Worm (Caenorhabditis elegans): ENCODE data around the gene nphp-2.

The nphp-2 gene

ce11 chrV:1927015-1927414 lies 31.4 kb downstream of the nphp-2 start, which contains the start of gene T06A1.5:
Gene T06A1.5, plus strand, starts transcription at chrV:1927223.
- no peak for TF ChIP-seq dao-5 (tag; optimal IDR thresholded peaks at IDR 0.05)
- no peak for TF ChIP-seq him-1 (tag; optimal IDR thresholded peaks at IDR 0.05)
- no peak for TF ChIP-seq W03F9.2 (tag; optimal IDR thresholded peaks at IDR 0.05)

- TF ChIP-seq him-1 (tag; optimal IDR thresholded peaks at IDR 0.05) (no peak), dao-5 (tag; optimal IDR thresholded peaks at IDR 0.05) (no peak), W03F9.2 (tag; optimal IDR thresholded peaks at IDR 0.05) (no peak)
Observed at ce11 chrV:1928473-1928872, 32.9 kb downstream of the nphp-2 start.

ce11 chrV:1935494-1935893 lies 39.9 kb downstream of the nphp-2 start:
- TF ChIP-seq W03F9.2 (tag; optimal IDR thresholded peaks at IDR 0.05) (no peak), dao-5 (tag; optimal IDR thresholded peaks at IDR 0.05) (no peak), him-1 (tag; optimal IDR thresholded peaks at IDR 0.05) (no peak)

ce11 chrV:1937963-1938362 lies 42.4 kb downstream of the nphp-2 start, which contains the start of gene glb-25:
Gene glb-25, plus strand, starts transcription at chrV:1938263.
- no peak for TF ChIP-seq dao-5 (tag; optimal IDR thresholded peaks at IDR 0.05)
- no peak for TF ChIP-seq W03F9.2 (tag; optimal IDR thresholded peaks at IDR 0.05)
- no peak for TF ChIP-seq him-1 (tag; optimal IDR thresholded peaks at IDR 0.05)

ce11 chrV:1940472-1941221 lies 45.1 kb downstream of the nphp-2 start:
- no peak for TF ChIP-seq W03F9.2 (tag; optimal IDR thresholded peaks at IDR 0.05)
- no peak for TF ChIP-seq dao-5 (tag; optimal IDR thresholded peaks at IDR 0.05)
- no peak for TF ChIP-seq him-1 (tag; optimal IDR thresholded peaks at IDR 0.05)

ce11 chrV:1943465-1943864 lies 47.9 kb downstream of the nphp-2 start:
- TF ChIP-seq dao-5 (tag; optimal IDR thresholded peaks at IDR 0.05) (no peak), him-1 (tag; optimal IDR thresholded peaks at IDR 0.05) (peak; percentile 48), W03F9.2 (tag; optimal IDR thresholded peaks at IDR 0.05) (no peak)

- TF ChIP-seq dao-5 (tag; optimal IDR thresholded peaks at IDR 0.05) = no peak
- TF ChIP-seq W03F9.2 (tag; optimal IDR thresholded peaks at IDR 0.05) = no peak
- TF ChIP-seq him-1 (tag; optimal IDR thresholded peaks at IDR 0.05) = no peak
Observed at ce11 chrV:1945875-1946274, 50.3 kb downstream of the nphp-2 start.

- no peak for TF ChIP-seq dao-5 (tag; optimal IDR thresholded peaks at IDR 0.05)
- TF ChIP-seq him-1 (tag; optimal IDR thresholded peaks at IDR 0.05) = no peak
- no peak for TF ChIP-seq W03F9.2 (tag; optimal IDR thresholded peaks at IDR 0.05)
Observed at ce11 chrV:1955246-1955645, 59.7 kb downstream of the nphp-2 start.
